Fruit fly (Drosophila melanogaster): ENCODE measurements around the gene CG12746.
A peak's percentile ranks its signal among the peaks of the same experiment; 100 is the strongest.

Gene CG12746

dm6 chr3R:5573883-5574282, 9.2 kb downstream of the CG12746 start:
- TF ChIP-seq Eip78C (GFP tag) (no peak), OdsH (GFP tag; optimal IDR thresholded peaks at IDR 0.05) (no peak), CG31627 (GFP tag; optimal IDR thresholded peaks at IDR 0.05) (peak; percentile 2), Met (GFP tag; optimal IDR thresholded peaks at IDR 0.05) (peak; percentile 44), cyc (GFP tag; optimal IDR thresholded peaks at IDR 0.05) (peak; percentile 16), CG16779 (tag; optimal IDR thresholded peaks at IDR 0.05) (no peak), CG11294 (GFP tag; IDR thresholded peaks at IDR 0.05) (no peak)

dm6 chr3R:5587863-5588519, 23.3 kb downstream of the CG12746 start, which contains the start of gene CG2926:
TSS of gene CG2926 (minus strand) at chr3R:5588380.
- no peak for TF ChIP-seq Lpt (GFP tag; optimal IDR thresholded peaks at IDR 0.05)
- TF ChIP-seq cyc (GFP tag; optimal IDR thresholded peaks at IDR 0.05), result peak; percentile 31
- TF ChIP-seq eg (GFP tag; IDR thresholded peaks at IDR 0.05), result no peak
- TF ChIP-seq Sox102F (GFP tag; optimal IDR thresholded peaks at IDR 0.05), result no peak
- no peak for TF ChIP-seq pdm3 (GFP tag; optimal IDR thresholded peaks at IDR 0.05)
- TF ChIP-seq lz (GFP tag; optimal IDR thresholded peaks at IDR 0.05), result peak; percentile 40
- peak; percentile 28; the same call in 1 of the 2 replicates for TF ChIP-seq CG15336 (GFP tag; IDR thresholded peaks at IDR 0.05)
- no peak for TF ChIP-seq spab (GFP tag; optimal IDR thresholded peaks at IDR 0.05)
- TF ChIP-seq CG6854 (GFP tag; optimal IDR thresholded peaks at IDR 0.05), result peak; percentile 45
- TF ChIP-seq CG31627 (GFP tag; optimal IDR thresholded peaks at IDR 0.05), result peak; percentile 18
- no peak for TF ChIP-seq Smox (GFP tag; optimal IDR thresholded peaks at IDR 0.05)
- peak; percentile 43 for TF ChIP-seq esn (GFP tag; optimal IDR thresholded peaks at IDR 0.05)

dm6 chr3R:5588573-5588972, 23.9 kb downstream of the CG12746 start, which contains the start of gene PolZ2:
TSS of gene PolZ2 (plus strand) at chr3R:5588873.
- TF ChIP-seq fd59A (GFP tag; optimal IDR thresholded peaks at IDR 0.05) (no peak), Sox102F (GFP tag; optimal IDR thresholded peaks at IDR 0.05) (no peak), CG8632 (GFP tag; optimal IDR thresholded peaks at IDR 0.05) (no peak), svp (GFP tag) (no peak), Gug (GFP tag; IDR thresholded peaks at IDR 0.05) (no peak), vri (GFP tag; optimal IDR thresholded peaks at IDR 0.05) (no peak), ss (GFP tag; optimal IDR thresholded peaks at IDR 0.05) (no peak), CG6276 (GFP tag; optimal IDR thresholded peaks at IDR 0.05) (no peak), fkh (GFP tag; optimal IDR thresholded peaks at IDR 0.05) (no peak), Hr4 (GFP tag; optimal IDR thresholded peaks at IDR 0.05) (no peak), lz (GFP tag; optimal IDR thresholded peaks at IDR 0.05) (no peak)

- peak; percentile 38 for TF ChIP-seq dsx (GFP tag; optimal IDR thresholded peaks at IDR 0.05; ENCODE audit: poor library complexity, severe bottlenecking)
- TF ChIP-seq lz (GFP tag; optimal IDR thresholded peaks at IDR 0.05), result peak; percentile 26
- no peak for TF ChIP-seq fd59A (GFP tag; optimal IDR thresholded peaks at IDR 0.05)
- TF ChIP-seq CG6792 (GFP tag; optimal IDR thresholded peaks at IDR 0.05), result no peak
- no peak for TF ChIP-seq CG8119 (GFP tag; IDR thresholded peaks at IDR 0.05)
- no peak for TF ChIP-seq Blimp-1 (GFP tag; optimal IDR thresholded peaks at IDR 0.05)
- TF ChIP-seq net (GFP tag; optimal IDR thresholded peaks at IDR 0.05), result no peak
- peak; percentile 61 for TF ChIP-seq Eip78C (GFP tag)
- TF ChIP-seq esn (GFP tag; optimal IDR thresholded peaks at IDR 0.05), result peak; percentile 11
- TF ChIP-seq Ets96B (tag; optimal IDR thresholded peaks at IDR 0.05), result peak; percentile 7
- peak; percentile 2 for TF ChIP-seq Sox15 (GFP tag; optimal IDR thresholded peaks at IDR 0.05)
- TF ChIP-seq Met (GFP tag; optimal IDR thresholded peaks at IDR 0.05), result no peak
- no peak for TF ChIP-seq CG11294 (GFP tag; IDR thresholded peaks at IDR 0.05)
- no peak for TF ChIP-seq CG6163 (GFP tag; IDR thresholded peaks at IDR 0.05)
- peak; percentile 58 for TF ChIP-seq CG3032 (tag; optimal IDR thresholded peaks at IDR 0.05)
- TF ChIP-seq acj6 (GFP tag; optimal IDR thresholded peaks at IDR 0.05), result no peak
- peak; percentile 49 for TF ChIP-seq CG31627 (GFP tag; optimal IDR thresholded peaks at IDR 0.05)
- no peak for TF ChIP-seq Hr4 (GFP tag; optimal IDR thresholded peaks at IDR 0.05)
- TF ChIP-seq fkh (GFP tag; optimal IDR thresholded peaks at IDR 0.05), result peak; percentile 92
- TF ChIP-seq CG6808 (GFP tag; optimal IDR thresholded peaks at IDR 0.05), result no peak
- no peak for TF ChIP-seq CG6276 (GFP tag; optimal IDR thresholded peaks at IDR 0.05)
- TF ChIP-seq Sox14 (GFP tag; optimal IDR thresholded peaks at IDR 0.05), result no peak
- no peak for TF ChIP-seq Eip93F (GFP tag; optimal IDR thresholded peaks at IDR 0.05)
- TF ChIP-seq Hr38 (GFP tag; optimal IDR thresholded peaks at IDR 0.05), result no peak
- TF ChIP-seq topi (GFP tag; optimal IDR thresholded peaks at IDR 0.05), result peak; percentile 20
- no peak for TF ChIP-seq CG11762 (GFP tag; optimal IDR thresholded peaks at IDR 0.05; ENCODE audit: insufficient read depth)
- TF ChIP-seq OdsH (GFP tag; optimal IDR thresholded peaks at IDR 0.05), result no peak
- no peak for TF ChIP-seq Hr39 (GFP tag; optimal IDR thresholded peaks at IDR 0.05)
- TF ChIP-seq vri (GFP tag; optimal IDR thresholded peaks at IDR 0.05), result no peak
- TF ChIP-seq Ets21C (GFP tag; optimal IDR thresholded peaks at IDR 0.05), result no peak
Measured at dm6 chr3R:5591398-5591853, 26.8 kb downstream of the CG12746 start, which contains the start of the genes noi and Vha26. TSS of gene noi (minus strand) at chr3R:5591459. TSS of gene Vha26 (plus strand) at chr3R:5591763.

All from whole organism, prepupa.